Worm (Caenorhabditis elegans) whole organism, midembryonic: ENCODE data around the gene E04F6.4.

Experiments used
- klf-2 ChIP-seq: fragments of 200-800 bp; sonication (Bioruptor generic); conservative IDR thresholded peaks from 2 replicates; pipeline ENCODE4 v1.3.6; 2022; ENCODE audit warnings: missing genetic modification reagents, missing genetic modification characterization, missing compliant biosample characterization
- ref-1 ChIP-seq: fragments of 200-800 bp; sonication (Bioruptor generic); conservative IDR thresholded peaks from 2 replicates; pipeline ENCODE4 v1.3.6; 2022; ENCODE audit warnings: missing genetic modification reagents, missing genetic modification characterization, missing compliant biosample characterization
- ztf-29 ChIP-seq: fragments of 200-800 bp; sonication (Bioruptor generic); IDR thresholded peaks from 2 replicates; pipeline ENCODE4 v1.3.6; 2022; ENCODE audit warnings: missing genetic modification reagents, missing genetic modification characterization, missing compliant biosample characterization

DNA sequence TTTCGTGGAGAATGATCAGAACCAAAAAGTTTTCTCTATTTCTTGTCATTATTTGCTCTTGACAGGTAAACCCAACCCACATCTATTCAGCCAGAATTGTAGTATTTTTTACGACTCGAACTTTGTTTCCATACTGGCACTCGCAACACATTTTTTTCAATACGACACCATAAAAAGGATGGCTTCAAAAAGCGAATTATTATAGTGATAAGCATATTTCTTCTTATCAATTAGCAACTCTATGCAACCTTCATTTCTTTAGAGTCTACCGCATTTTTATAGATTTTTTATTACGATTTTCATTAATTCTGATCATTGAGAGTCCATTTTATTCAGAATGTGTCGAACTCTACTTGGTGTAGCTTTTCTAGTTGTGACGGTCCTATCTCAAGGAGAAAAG lies 43.3 kb downstream of the E04F6.4 start, which contains the start of gene ctsa-3.1:
- TF ChIP-seq ref-1 (GFP tag; lab: Robert Waterston, UW) (no peak), klf-2 (GFP tag; lab: Robert Waterston, UW) (no peak), ztf-29 (GFP tag; lab: Robert Waterston, UW) (no peak)
